Fruit fly (Drosophila melanogaster) whole organism, embryonic: ENCODE results near the gene UQCR-14.
A peak's percentile ranks its signal among the peaks of the same experiment; 100 is the strongest.

Experiments used
- Antp ChIP-seq: fragments of 200-800 bp; sonication (Bioruptor generic); optimal IDR thresholded peaks from 3 replicates; lab custom pipeline; 2016; ENCODE audit warnings: missing biosample characterization, missing genetic modification characterization
- Atf-2 ChIP-seq: fragments of 200-800 bp; sonication (Bioruptor generic); optimal IDR thresholded peaks from 2 replicates; lab custom pipeline; 2016; ENCODE audit warnings: missing biosample characterization, missing genetic modification characterization
- CG10431 ChIP-seq: fragments of 200-800 bp; sonication (Bioruptor generic); optimal IDR thresholded peaks from 3 replicates; lab custom pipeline; 2018; ENCODE audit warnings: missing biosample characterization, mild to moderate bottlenecking, missing genetic modification characterization
- CG10543 ChIP-seq: fragments of 200-800 bp; sonication (Bioruptor generic); optimal IDR thresholded peaks from 3 replicates; lab custom pipeline; 2017; ENCODE audit warnings: missing biosample characterization, mild to moderate bottlenecking, missing genetic modification characterization, moderate library complexity
- CG11247 ChIP-seq: fragments of 200-800 bp; sonication (Bioruptor generic); IDR thresholded peaks from 2 replicates; pipeline ENCODE4 v1.3.6; 2022; ENCODE audit warnings: missing biosample characterization, missing genetic modification characterization
- CG11456 ChIP-seq: fragments of 200-800 bp; sonication (Bioruptor generic); IDR thresholded peaks from 3 replicates; pipeline ENCODE4 v1.3.6; 2022; ENCODE audit warnings: missing biosample characterization, missing genetic modification characterization
- CG12236 ChIP-seq: fragments of 200-800 bp; sonication (Bioruptor generic); optimal IDR thresholded peaks from 2 replicates; lab custom pipeline; 2016; ENCODE audit warnings: missing biosample characterization, missing genetic modification characterization
- CG13424 ChIP-seq: fragments of 200-800 bp; sonication (Bioruptor generic); optimal IDR thresholded peaks from 2 replicates; lab custom pipeline; 2019; ENCODE audit warnings: missing biosample characterization, mild to moderate bottlenecking, missing genetic modification characterization, moderate library complexity
- CG13775 ChIP-seq: fragments of 200-800 bp; sonication (Bioruptor generic); optimal IDR thresholded peaks from 3 replicates; lab custom pipeline; 2017; ENCODE audit warnings: missing biosample characterization, mild to moderate bottlenecking, missing genetic modification characterization
- CG14050 ChIP-seq: fragments of 200-800 bp; sonication (Bioruptor generic); IDR thresholded peaks from 3 replicates; pipeline ENCODE4 v1.3.6; 2022; ENCODE audit warnings: missing biosample characterization, missing genetic modification characterization
- CG1647 ChIP-seq: fragments of 200-800 bp; sonication (Bioruptor generic); optimal IDR thresholded peaks from 3 replicates; lab custom pipeline; 2016; ENCODE audit warnings: missing biosample characterization, missing genetic modification characterization
- CG16815 ChIP-seq: fragments of 200-800 bp; sonication (Bioruptor generic); optimal IDR thresholded peaks from 3 replicates; lab custom pipeline; 2017; ENCODE audit warnings: missing biosample characterization, mild to moderate bottlenecking, missing genetic modification characterization
- CG17612 ChIP-seq: fragments of 200-800 bp; sonication (Bioruptor generic); IDR thresholded peaks from 2 replicates; pipeline ENCODE4 v1.3.6; 2022; ENCODE audit warnings: missing biosample characterization, missing genetic modification characterization
- CG3407 ChIP-seq: fragments of 200-800 bp; sonication (Bioruptor generic); optimal IDR thresholded peaks from 2 replicates; lab custom pipeline; 2018; ENCODE audit warnings: missing biosample characterization, mild to moderate bottlenecking, missing genetic modification characterization
- CG34376 ChIP-seq: fragments of 200-800 bp; sonication (Bioruptor generic); optimal IDR thresholded peaks from 2 replicates; lab custom pipeline; 2018; ENCODE audit warnings: missing biosample characterization, mild to moderate bottlenecking, missing genetic modification characterization
- CG4404 ChIP-seq: fragments of 200-800 bp; sonication (Bioruptor generic); IDR thresholded peaks from 2 replicates; pipeline ENCODE4 v1.3.6; 2022; ENCODE audit warnings: missing biosample characterization, missing genetic modification characterization
- CG6689 ChIP-seq: fragments of 200-800 bp; sonication (Bioruptor generic); IDR thresholded peaks from 2 replicates; pipeline ENCODE4 v1.3.6; 2022; ENCODE audit warnings: missing biosample characterization, missing genetic modification characterization
- CG7839 ChIP-seq: fragments of 200-800 bp; sonication (Bioruptor generic); optimal IDR thresholded peaks from 3 replicates; lab custom pipeline; 2018; ENCODE audit warnings: missing biosample characterization, mild to moderate bottlenecking, missing genetic modification characterization, moderate library complexity
- CG8089 ChIP-seq: fragments of 200-800 bp; sonication (Bioruptor generic); optimal IDR thresholded peaks from 3 replicates; lab custom pipeline; 2016; ENCODE audit warnings: missing biosample characterization, missing genetic modification characterization
- CG8765 ChIP-seq: fragments of 200-800 bp; sonication (Bioruptor generic); IDR thresholded peaks from 2 replicates; pipeline ENCODE4 v1.3.6; 2022; ENCODE audit warnings: missing biosample characterization, missing genetic modification characterization
- CG9817 ChIP-seq: fragments of 200-800 bp; sonication (Bioruptor generic); optimal IDR thresholded peaks from 2 replicates; lab custom pipeline; 2018; ENCODE audit warnings: missing biosample characterization, mild to moderate bottlenecking, missing genetic modification characterization, moderate library complexity
- Dek ChIP-seq: fragments of 200-800 bp; sonication (Bioruptor generic); optimal IDR thresholded peaks from 3 replicates; lab custom pipeline; 2019; ENCODE audit warnings: missing biosample characterization, mild to moderate bottlenecking, missing genetic modification characterization, moderate library complexity
- Dp ChIP-seq: fragments of 200-800 bp; sonication (Bioruptor generic); optimal IDR thresholded peaks from 2 replicates; lab custom pipeline; 2018; ENCODE audit warnings: missing biosample characterization, mild to moderate bottlenecking, missing genetic modification characterization, moderate library complexity
- Fer1 ChIP-seq: fragments of 200-800 bp; sonication (Bioruptor generic); optimal IDR thresholded peaks from 2 replicates; lab custom pipeline; 2017; ENCODE audit warnings: missing biosample characterization, mild to moderate bottlenecking, missing genetic modification characterization
- HLH54F ChIP-seq: fragments of 200-800 bp; sonication (Bioruptor generic); optimal IDR thresholded peaks from 3 replicates; lab custom pipeline; 2016; ENCODE audit warnings: missing biosample characterization, missing genetic modification characterization
- HLHmδ ChIP-seq: fragments of 200-800 bp; sonication (Bioruptor generic); optimal IDR thresholded peaks from 2 replicates; lab custom pipeline; 2018; ENCODE audit warnings: missing biosample characterization, mild to moderate bottlenecking, missing genetic modification characterization, moderate library complexity
- HmgZ ChIP-seq: fragments of 200-800 bp; sonication (Bioruptor generic); optimal IDR thresholded peaks from 2 replicates; lab custom pipeline; 2018; ENCODE audit warnings: missing biosample characterization, mild to moderate bottlenecking, missing genetic modification characterization
- Lhr ChIP-seq: fragments of 200-800 bp; sonication (Bioruptor generic); optimal IDR thresholded peaks from 3 replicates; lab custom pipeline; 2017; ENCODE audit warnings: mild to moderate bottlenecking, missing biosample characterization, missing genetic modification reagents, missing genetic modification characterization
- Rx ChIP-seq: fragments of 200-800 bp; sonication (Bioruptor generic); IDR thresholded peaks from 2 replicates; pipeline ENCODE4 v1.3.6; 2022; ENCODE audit warnings: missing biosample characterization, missing genetic modification characterization
- Six4 ChIP-seq: fragments of 200-800 bp; sonication (Bioruptor generic); optimal IDR thresholded peaks from 2 replicates; lab custom pipeline; 2016; ENCODE audit warnings: missing biosample characterization, missing genetic modification characterization
- Sry-β ChIP-seq: fragments of 200-800 bp; sonication (Bioruptor generic); optimal IDR thresholded peaks from 2 replicates; lab custom pipeline; 2018; ENCODE audit warnings: missing biosample characterization, mild to moderate bottlenecking, missing genetic modification characterization, moderate library complexity
- caup ChIP-seq: fragments of 200-800 bp; sonication (Bioruptor generic); optimal IDR thresholded peaks from 3 replicates; lab custom pipeline; 2017; ENCODE audit warnings: missing biosample characterization, mild to moderate bottlenecking, missing genetic modification characterization, moderate library complexity; ENCODE audit not compliant: severe bottlenecking
- cg ChIP-seq: fragments of 200-800 bp; sonication (Bioruptor generic); optimal IDR thresholded peaks from 3 replicates; lab custom pipeline; 2019; ENCODE audit warnings: missing biosample characterization, mild to moderate bottlenecking, missing genetic modification characterization, moderate library complexity
- chif ChIP-seq, 2 experiments: fragments of 200-800 bp; sonication (Bioruptor generic); optimal IDR thresholded peaks; 3 replicates each; lab custom pipeline; 2016; ENCODE audit warnings: missing biosample characterization in 2 of 2, missing genetic modification characterization in 2 of 2
- crp ChIP-seq, 2 experiments: fragments of 200-800 bp; sonication (Bioruptor generic); optimal IDR thresholded peaks; 2 replicates in 1 of 2; 3 replicates in 1 of 2; lab custom pipeline; 2017; ENCODE audit warnings: missing biosample characterization in 2 of 2, missing genetic modification characterization in 2 of 2, mild to moderate bottlenecking in 1 of 2, moderate library complexity in 1 of 2
- ewg ChIP-seq: fragments of 200-800 bp; sonication (Bioruptor generic); optimal IDR thresholded peaks from 3 replicates; lab custom pipeline; 2017; ENCODE audit warnings: mild to moderate bottlenecking, missing biosample characterization, missing genetic modification reagents, missing genetic modification characterization
- inv ChIP-seq: fragments of 200-800 bp; sonication (Bioruptor generic); IDR thresholded peaks from 2 replicates; pipeline ENCODE4 v1.3.6; 2022; ENCODE audit warnings: missing biosample characterization, missing genetic modification characterization; ENCODE audit not compliant: partially characterized antibody
- odd ChIP-seq: fragments of 200-800 bp; sonication (Bioruptor generic); optimal IDR thresholded peaks from 2 replicates; lab custom pipeline; 2017; ENCODE audit warnings: missing biosample characterization, mild to moderate bottlenecking, missing genetic modification characterization
- peb ChIP-seq: fragments of 200-800 bp; sonication (Bioruptor generic); IDR thresholded peaks from 2 replicates; pipeline ENCODE4 v1.3.6; 2022; ENCODE audit warnings: missing biosample characterization, missing genetic modification characterization
- sim ChIP-seq: fragments of 200-800 bp; sonication (Bioruptor generic); IDR thresholded peaks from 2 replicates; pipeline ENCODE4 v1.3.6; 2022; ENCODE audit warnings: missing biosample characterization, missing genetic modification characterization
- sima ChIP-seq: fragments of 200-800 bp; sonication (Bioruptor generic); optimal IDR thresholded peaks from 2 replicates; lab custom pipeline; 2016; ENCODE audit warnings: missing biosample characterization, missing genetic modification characterization
- slou ChIP-seq: fragments of 200-800 bp; sonication (Bioruptor generic); optimal IDR thresholded peaks from 3 replicates; lab custom pipeline; 2016; ENCODE audit warnings: missing biosample characterization, missing genetic modification characterization
- ssp ChIP-seq: fragments of 200-800 bp; sonication (Bioruptor generic); IDR thresholded peaks from 2 replicates; pipeline ENCODE4 v1.3.6; 2022; ENCODE audit warnings: missing biosample characterization, missing genetic modification characterization
- stwl ChIP-seq: fragments of 200-800 bp; sonication (Bioruptor generic); optimal IDR thresholded peaks from 3 replicates; lab custom pipeline; 2018; ENCODE audit warnings: missing biosample characterization, mild to moderate bottlenecking, missing genetic modification characterization, moderate library complexity
- sug ChIP-seq: fragments of 200-800 bp; optimal IDR thresholded peaks from 2 replicates; lab custom pipeline; 2019; ENCODE audit warnings: missing biosample characterization, mild to moderate bottlenecking, missing genetic modification characterization, moderate library complexity
- tup ChIP-seq: fragments of 200-800 bp; sonication (Bioruptor generic); optimal IDR thresholded peaks from 2 replicates; lab custom pipeline; 2016; ENCODE audit warnings: missing biosample characterization, mild to moderate bottlenecking, missing genetic modification characterization, moderate library complexity
- z ChIP-seq: fragments of 200-800 bp; sonication (Bioruptor generic); IDR thresholded peaks from 3 replicates; pipeline ENCODE4 v1.3.6; 2022; ENCODE audit warnings: missing biosample characterization, missing genetic modification characterization
- zen ChIP-seq: fragments of 200-800 bp; sonication (Bioruptor generic); optimal IDR thresholded peaks from 3 replicates; lab custom pipeline; 2018; ENCODE audit warnings: missing biosample characterization, mild to moderate bottlenecking, missing genetic modification characterization, moderate library complexity
- zfh2 ChIP-seq: fragments of 200-800 bp; sonication (Bioruptor generic); optimal IDR thresholded peaks from 2 replicates; lab custom pipeline; 2016; ENCODE audit warnings: missing biosample characterization, missing genetic modification characterization

UQCR-14 gene

dm6 chrX:16332615-16333288 is 46.7 kb downstream of the UQCR-14 start (continued):
- peak; percentile 93 for TF ChIP-seq CG3407 (GFP tag; lab: Kevin White, UChicago)
- peak; percentile 87 for TF ChIP-seq slou
- peak; percentile 91 for TF ChIP-seq ewg (GFP tag; lab: Kevin White, UChicago)
- TF ChIP-seq Rx (GFP tag; lab: Robert Waterston, UW), result peak; percentile 85
- no peak for TF ChIP-seq z
- peak; percentile 87 for TF ChIP-seq CG11456 (GFP tag; lab: Robert Waterston, UW)
- TF ChIP-seq Antp (GFP tag; lab: Kevin White, UChicago), result peak; percentile 94
- TF ChIP-seq CG1647 (GFP tag; lab: Kevin White, UChicago), result peak; percentile 92
- TF ChIP-seq caup (GFP tag; lab: Kevin White, UChicago), result peak; percentile 95
- peak; percentile 95 for TF ChIP-seq sug (tag; lab: Kevin White, UChicago)
- peak; percentile 98 for TF ChIP-seq CG13424 (tag; lab: Kevin White, UChicago)
- peak; percentile 89 for TF ChIP-seq CG14050 (GFP tag; lab: Robert Waterston, UW)
- TF ChIP-seq inv (GFP tag; lab: Robert Waterston, UW), result no peak
- peak; percentile 98 for TF ChIP-seq CG7839 (tag; lab: Kevin White, UChicago)
- TF ChIP-seq Dek, result peak; percentile 96
- TF ChIP-seq CG6689, result peak; percentile 88
- TF ChIP-seq sim, result peak; percentile 80; the same call in 1 of the 2 replicates
- peak; percentile 94 for TF ChIP-seq zen (tag; lab: Kevin White, UChicago)
- peak; percentile 96 for TF ChIP-seq HLH54F (GFP tag; lab: Kevin White, UChicago)
- TF ChIP-seq HmgZ (tag; lab: Kevin White, UChicago), result peak; percentile 97
- peak; percentile 93 to 95 for TF ChIP-seq chif (GFP tag; optimal IDR thresholded peaks at IDR 0.05; lab: Kevin White, UChicago)
- peak; percentile 80 for TF ChIP-seq ssp
- peak; percentile 57 for TF ChIP-seq HLHmδ (GFP tag; lab: Kevin White, UChicago)
- peak; percentile 84 for TF ChIP-seq tup (GFP tag; lab: Kevin White, UChicago)
- TF ChIP-seq odd (GFP tag; lab: Kevin White, UChicago), result peak; percentile 97
- TF ChIP-seq stwl (tag; lab: Kevin White, UChicago), result peak; percentile 46
- TF ChIP-seq CG8089 (GFP tag; lab: Kevin White, UChicago), result peak; percentile 90
- peak; percentile 98 for TF ChIP-seq CG10543 (GFP tag; lab: Kevin White, UChicago)
- peak; percentile 92 for TF ChIP-seq CG4404 (GFP tag; lab: Robert Waterston, UW)
- TF ChIP-seq Fer1, result peak; percentile 97
- peak; percentile 94 for TF ChIP-seq Atf-2 (GFP tag; lab: Kevin White, UChicago)
- TF ChIP-seq Six4 (GFP tag; lab: Kevin White, UChicago), result peak; percentile 92
- peak; percentile 63 for TF ChIP-seq CG17612 (GFP tag; lab: Robert Waterston, UW)
- TF ChIP-seq CG34376 (GFP tag; lab: Kevin White, UChicago), result peak; percentile 98
- peak; percentile 11 for TF ChIP-seq Dp
- TF ChIP-seq CG16815 (GFP tag; lab: Kevin White, UChicago), result peak; percentile 93
- TF ChIP-seq CG12236, result peak; percentile 93
- peak; percentile 69 for TF ChIP-seq Sry-β (GFP tag; lab: Kevin White, UChicago)
- peak; percentile 94 for TF ChIP-seq zfh2
- peak; percentile 93 for TF ChIP-seq sima
- TF ChIP-seq CG11247 (GFP tag; lab: Robert Waterston, UW), result peak; percentile 84
- TF ChIP-seq CG9817 (tag; lab: Kevin White, UChicago), result peak; percentile 94
- TF ChIP-seq crp (GFP tag; optimal IDR thresholded peaks at IDR 0.05; lab: Kevin White, UChicago), result peak in 1 of 2 experiments; percentile 65
- peak; percentile 87 for TF ChIP-seq cg (GFP tag; lab: Kevin White, UChicago)
- TF ChIP-seq CG8765 (GFP tag; lab: Robert Waterston, UW), result peak; percentile 85
- TF ChIP-seq peb (GFP tag; lab: Robert Waterston, UW), result peak; percentile 82
- TF ChIP-seq CG13775, result peak; percentile 96
- TF ChIP-seq CG10431 (GFP tag; lab: Kevin White, UChicago), result peak; percentile 94
- TF ChIP-seq Lhr, result peak; percentile 86
